Fruit fly (Drosophila melanogaster): ENCODE results near the gene Vsx1.

The Vsx1 gene

dm6 chrX:5563396-5563795, 30.7 kb upstream of the Vsx1 start:
- no peak for TF ChIP-seq fd96Ca (GFP tag; IDR thresholded peaks at IDR 0.05)
- TF ChIP-seq D1 (tag; optimal IDR thresholded peaks at IDR 0.05) = no peak
- no peak for TF ChIP-seq Ets98B (GFP tag; IDR thresholded peaks at IDR 0.05)
- TF ChIP-seq Pif1B (GFP tag; optimal IDR thresholded peaks at IDR 0.05) = no peak
- TF ChIP-seq EcR (GFP tag; optimal IDR thresholded peaks at IDR 0.05) = no peak
- TF ChIP-seq Snoo (tag; optimal IDR thresholded peaks at IDR 0.05) = no peak
- no peak for TF ChIP-seq CG10348 (GFP tag; IDR thresholded peaks at IDR 0.05)
- TF ChIP-seq gl (tag; optimal IDR thresholded peaks at IDR 0.05) = no peak
- no peak for TF ChIP-seq CG15710 (tag; optimal IDR thresholded peaks at IDR 0.05)
- TF ChIP-seq CG8159 (tag; optimal IDR thresholded peaks at IDR 0.05) = no peak
- no peak for TF ChIP-seq CG8301 (tag; optimal IDR thresholded peaks at IDR 0.05)
- no peak for TF ChIP-seq CG32121 (GFP tag; IDR thresholded peaks at IDR 0.05)
- no peak for TF ChIP-seq CG12605 (GFP tag; IDR thresholded peaks at IDR 0.05)
- TF ChIP-seq Pif1A (GFP tag; optimal IDR thresholded peaks at IDR 0.05) = no peak
- no peak for TF ChIP-seq CG9948 (tag; optimal IDR thresholded peaks at IDR 0.05)
- no peak for TF ChIP-seq CG17806 (tag; optimal IDR thresholded peaks at IDR 0.05)

dm6 chrX:5563929-5564328, 30.1 kb upstream of the Vsx1 start:
- TF ChIP-seq CG14655 (GFP tag; optimal IDR thresholded peaks at IDR 0.05) (no peak), D1 (tag; optimal IDR thresholded peaks at IDR 0.05) (no peak), fd96Ca (GFP tag; IDR thresholded peaks at IDR 0.05) (no peak), CG8159 (tag; optimal IDR thresholded peaks at IDR 0.05) (no peak)

dm6 chrX:5579484-5579883, 14.6 kb upstream of the Vsx1 start:
- no peak for TF ChIP-seq CG4496 (GFP tag; IDR thresholded peaks at IDR 0.05)
- TF ChIP-seq Pif1A (GFP tag; optimal IDR thresholded peaks at IDR 0.05) = no peak
- no peak for TF ChIP-seq Snoo (tag; optimal IDR thresholded peaks at IDR 0.05)
- TF ChIP-seq CG14655 (GFP tag; optimal IDR thresholded peaks at IDR 0.05) = no peak
- TF ChIP-seq CG8301 (tag; optimal IDR thresholded peaks at IDR 0.05) = no peak
- no peak for TF ChIP-seq CG13204 (GFP tag; optimal IDR thresholded peaks at IDR 0.05)
- no peak for TF ChIP-seq CG9948 (tag; optimal IDR thresholded peaks at IDR 0.05)
- TF ChIP-seq CG32121 (GFP tag; IDR thresholded peaks at IDR 0.05) = no peak
- no peak for TF ChIP-seq CG10348 (GFP tag; IDR thresholded peaks at IDR 0.05)
- no peak for TF ChIP-seq fd96Ca (GFP tag; IDR thresholded peaks at IDR 0.05)

dm6 chrX:5587023-5587422, 7.0 kb upstream of the Vsx1 start:
- TF ChIP-seq gl (tag; optimal IDR thresholded peaks at IDR 0.05) (no peak), CG4496 (GFP tag; IDR thresholded peaks at IDR 0.05) (no peak), CG8301 (tag; optimal IDR thresholded peaks at IDR 0.05) (no peak), CG9948 (tag; optimal IDR thresholded peaks at IDR 0.05) (no peak)

dm6 chrX:5588454-5588853, 5.6 kb upstream of the Vsx1 start:
- TF ChIP-seq CG17806 (tag; optimal IDR thresholded peaks at IDR 0.05) = no peak
- TF ChIP-seq CG12605 (GFP tag; IDR thresholded peaks at IDR 0.05) = no peak
- TF ChIP-seq CG34367 (tag; optimal IDR thresholded peaks at IDR 0.05) = no peak
- no peak for TF ChIP-seq CG13204 (GFP tag; optimal IDR thresholded peaks at IDR 0.05)

dm6 chrX:5589990-5590389, 4.1 kb upstream of the Vsx1 start:
- no peak for TF ChIP-seq gl (tag; optimal IDR thresholded peaks at IDR 0.05)
- no peak for TF ChIP-seq CG17806 (tag; optimal IDR thresholded peaks at IDR 0.05)
- no peak for TF ChIP-seq D1 (tag; optimal IDR thresholded peaks at IDR 0.05)
- TF ChIP-seq CG14655 (GFP tag; optimal IDR thresholded peaks at IDR 0.05) = no peak
- TF ChIP-seq CG10348 (GFP tag; IDR thresholded peaks at IDR 0.05) = no peak
- TF ChIP-seq CG13204 (GFP tag; optimal IDR thresholded peaks at IDR 0.05) = no peak

- TF ChIP-seq CG8301 (tag; optimal IDR thresholded peaks at IDR 0.05) (no peak), CG14655 (GFP tag; optimal IDR thresholded peaks at IDR 0.05) (no peak), Snoo (tag; optimal IDR thresholded peaks at IDR 0.05) (no peak)
Measured at dm6 chrX:5596554-5596953, 2.5 kb downstream of the Vsx1 start.

dm6 chrX:5602308-5602707, 8.3 kb downstream of the Vsx1 start:
- TF ChIP-seq Pif1B (GFP tag; optimal IDR thresholded peaks at IDR 0.05) (no peak), EcR (GFP tag; optimal IDR thresholded peaks at IDR 0.05) (no peak), CG34367 (tag; optimal IDR thresholded peaks at IDR 0.05) (no peak), D1 (tag; optimal IDR thresholded peaks at IDR 0.05) (no peak), gl (tag; optimal IDR thresholded peaks at IDR 0.05) (no peak), CG10348 (GFP tag; IDR thresholded peaks at IDR 0.05) (no peak), CG4496 (GFP tag; IDR thresholded peaks at IDR 0.05) (no peak), fd96Ca (GFP tag; IDR thresholded peaks at IDR 0.05) (no peak)

dm6 chrX:5603009-5603408, 9.0 kb downstream of the Vsx1 start:
- TF ChIP-seq CG8159 (tag; optimal IDR thresholded peaks at IDR 0.05) (no peak), CG15710 (tag; optimal IDR thresholded peaks at IDR 0.05) (no peak), rn (GFP tag; IDR thresholded peaks at IDR 0.05) (no peak), CG34367 (tag; optimal IDR thresholded peaks at IDR 0.05) (no peak), gl (tag; optimal IDR thresholded peaks at IDR 0.05) (no peak), CG17806 (tag; optimal IDR thresholded peaks at IDR 0.05) (no peak), CG14655 (GFP tag; optimal IDR thresholded peaks at IDR 0.05) (no peak), CG9948 (tag; optimal IDR thresholded peaks at IDR 0.05) (no peak), CG13204 (GFP tag; optimal IDR thresholded peaks at IDR 0.05) (no peak), Pif1B (GFP tag; optimal IDR thresholded peaks at IDR 0.05) (no peak), CG10348 (GFP tag; IDR thresholded peaks at IDR 0.05) (no peak), CG8301 (tag; optimal IDR thresholded peaks at IDR 0.05) (no peak), Pif1A (GFP tag; optimal IDR thresholded peaks at IDR 0.05) (no peak)
